5 fruit fly cellular contexts compared by ENCODE assay signal in the genomic region with DNA sequence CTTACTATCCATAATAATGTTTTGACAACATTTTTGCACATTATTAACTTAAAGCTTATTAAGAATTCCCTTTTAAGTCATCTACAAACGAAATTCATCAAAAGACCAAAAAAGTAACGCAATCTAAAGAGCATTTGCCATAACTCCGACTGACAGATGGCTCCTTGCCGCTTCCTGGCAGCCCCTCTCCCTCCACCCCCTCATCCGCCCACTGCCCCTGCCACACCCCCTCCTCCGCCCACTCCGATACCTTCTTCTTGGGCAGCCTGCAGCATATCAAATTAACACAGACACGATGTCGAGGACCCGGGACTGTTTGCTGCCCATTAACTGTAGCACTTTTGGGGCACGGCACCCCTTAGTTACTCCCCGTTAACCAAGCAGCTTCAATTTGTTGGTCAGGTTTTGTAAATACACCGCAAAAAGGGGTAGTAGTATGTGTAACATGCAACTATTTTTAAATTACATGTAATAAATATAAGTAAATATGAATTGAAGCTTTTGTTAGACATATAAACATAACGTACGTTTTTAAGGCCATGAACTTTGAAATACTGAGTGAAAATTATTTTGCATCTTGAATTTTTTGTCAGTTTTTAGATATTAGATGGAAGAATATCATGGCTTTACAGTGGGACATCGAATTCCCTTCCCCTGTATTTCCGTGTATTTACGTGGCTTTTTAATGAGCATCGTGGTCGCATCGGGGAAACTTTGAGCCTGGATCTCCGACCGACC.
TF ChIP-seq lines count a peak whose summit lies in the region.

No protein-coding gene starts in this region.

- no peak for TF ChIP-seq CTCF in whole organism, embryonic (GFP tag; optimal IDR thresholded peaks at IDR 0.05; lab: Kevin White, UChicago)

TF ChIP-seq in whole organism, 6 proteins besides CTCF, POLR2A, EP300 and RAD21:
- TF ChIP-seq psq (optimal IDR thresholded peaks at IDR 0.05; lab: Kevin White, UChicago) (no peak), EcR (GFP tag; optimal IDR thresholded peaks at IDR 0.05; lab: Kevin White, UChicago) (no peak), Dll (optimal IDR thresholded peaks at IDR 0.05; lab: Kevin White, UChicago) (peak; percentile 43), CG8478 (optimal IDR thresholded peaks at IDR 0.05; lab: Kevin White, UChicago) (no peak)

TF ChIP-seq in whole organism, embryonic, 481 proteins besides CTCF, POLR2A, EP300 and RAD21 (continues in another document):
- TF ChIP-seq CG17385 (GFP tag; optimal IDR thresholded peaks at IDR 0.05; lab: Kevin White, UChicago) (no peak), cad (GFP tag; optimal IDR thresholded peaks at IDR 0.05; lab: Kevin White, UChicago) (no peak), CG1602 (GFP tag; optimal IDR thresholded peaks at IDR 0.05; lab: Kevin White, UChicago) (no peak), CG13624 (GFP tag; optimal IDR thresholded peaks at IDR 0.05; lab: Kevin White, UChicago) (no peak), CG18011 (GFP tag; optimal IDR thresholded peaks at IDR 0.05; lab: Kevin White, UChicago) (no peak), CG10147 (GFP tag; optimal IDR thresholded peaks at IDR 0.05; lab: Kevin White, UChicago) (no peak), CG1832 (GFP tag; optimal IDR thresholded peaks at IDR 0.05; lab: Kevin White, UChicago) (no peak), CG16779 (GFP tag; IDR thresholded peaks at IDR 0.05; lab: Robert Waterston, UW) (no peak), HLH4C (GFP tag; IDR thresholded peaks at IDR 0.05; lab: Robert Waterston, UW; ENCODE audit: partially characterized antibody) (no peak), crol (GFP tag; IDR thresholded peaks at IDR 0.05; lab: Robert Waterston, UW) (peak; percentile 79), CHES-1-like (GFP tag; optimal IDR thresholded peaks at IDR 0.05; lab: Kevin White, UChicago) (no peak), CG1647 (GFP tag; optimal IDR thresholded peaks at IDR 0.05; lab: Kevin White, UChicago) (no peak), gem (tag; optimal IDR thresholded peaks at IDR 0.05; lab: Kevin White, UChicago) (peak; percentile 53), CG1529 (GFP tag; optimal IDR thresholded peaks at IDR 0.05; lab: Kevin White, UChicago) (no peak), kni (GFP tag; optimal IDR thresholded peaks at IDR 0.05; lab: Kevin White, UChicago) (no peak), NC2α (GFP tag; optimal IDR thresholded peaks at IDR 0.05; lab: Kevin White, UChicago) (no peak), Atf6 (GFP tag; IDR thresholded peaks at IDR 0.05; lab: Robert Waterston, UW) (no peak), crc (GFP tag; optimal IDR thresholded peaks at IDR 0.05; lab: Kevin White, UChicago) (no peak), CG2116 (GFP tag; optimal IDR thresholded peaks at IDR 0.05; lab: Kevin White, UChicago) (no peak), lola (GFP tag; optimal IDR thresholded peaks at IDR 0.05; lab: Kevin White, UChicago) (peak in 1 of 3 experiments; percentile 15)

TF ChIP-seq in whole organism, prepupa, 60 proteins besides CTCF, POLR2A, EP300 and RAD21 (continues in another document):
- TF ChIP-seq CG10669 (GFP tag; optimal IDR thresholded peaks at IDR 0.05; lab: Kevin White, UChicago) = peak; percentile 49
- TF ChIP-seq salr (GFP tag; optimal IDR thresholded peaks at IDR 0.05; lab: Kevin White, UChicago) = no peak
- peak; percentile 41 for TF ChIP-seq CG10631 (GFP tag; optimal IDR thresholded peaks at IDR 0.05; lab: Kevin White, UChicago)
- TF ChIP-seq lz (GFP tag; optimal IDR thresholded peaks at IDR 0.05; lab: Kevin White, UChicago) = peak; percentile 42
- TF ChIP-seq spab (GFP tag; optimal IDR thresholded peaks at IDR 0.05; lab: Kevin White, UChicago) = peak; percentile 26
- TF ChIP-seq vri (GFP tag; optimal IDR thresholded peaks at IDR 0.05; lab: Kevin White, UChicago) = peak; percentile 4
- TF ChIP-seq net (GFP tag; optimal IDR thresholded peaks at IDR 0.05; lab: Kevin White, UChicago) = peak; percentile 6
- TF ChIP-seq CG15336 (GFP tag; IDR thresholded peaks at IDR 0.05; lab: Robert Waterston, UW) = no peak
- TF ChIP-seq Smox (GFP tag; optimal IDR thresholded peaks at IDR 0.05; lab: Kevin White, UChicago) = peak; percentile 42
- peak; percentile 37 for TF ChIP-seq Sox102F (GFP tag; optimal IDR thresholded peaks at IDR 0.05; lab: Kevin White, UChicago)
- peak; percentile 73 for TF ChIP-seq esn (GFP tag; optimal IDR thresholded peaks at IDR 0.05; lab: Kevin White, UChicago)
- peak; percentile 27; the same call in 1 of the 3 replicates for TF ChIP-seq CG8119 (GFP tag; IDR thresholded peaks at IDR 0.05; lab: Robert Waterston, UW)
- peak; percentile 27 for TF ChIP-seq fd59A (GFP tag; optimal IDR thresholded peaks at IDR 0.05; lab: Kevin White, UChicago)
- no peak for TF ChIP-seq CG9139 (GFP tag; optimal IDR thresholded peaks at IDR 0.05; lab: Kevin White, UChicago)
- TF ChIP-seq CG31627 (GFP tag; optimal IDR thresholded peaks at IDR 0.05; lab: Kevin White, UChicago) = peak; percentile 5
- TF ChIP-seq CG32006 (GFP tag; optimal IDR thresholded peaks at IDR 0.05; lab: Kevin White, UChicago) = no peak
- peak; percentile 58 for TF ChIP-seq svp (GFP tag; lab: Kevin White, UChicago)
- peak in 1 of 2 experiments; percentile 35 for TF ChIP-seq ss (GFP tag; optimal IDR thresholded peaks at IDR 0.05; lab: Kevin White, UChicago)
- TF ChIP-seq Met (GFP tag; optimal IDR thresholded peaks at IDR 0.05; lab: Kevin White, UChicago) = peak; percentile 67
- TF ChIP-seq Eip93F (GFP tag; optimal IDR thresholded peaks at IDR 0.05; lab: Kevin White, UChicago) = no peak

TF ChIP-seq in whole organism, pupa, 21 proteins besides CTCF, POLR2A, EP300 and RAD21:
- TF ChIP-seq CG34367 (tag; optimal IDR thresholded peaks at IDR 0.05; lab: Kevin White, UChicago) = peak; percentile 15
- TF ChIP-seq CG15710 (tag; optimal IDR thresholded peaks at IDR 0.05; lab: Kevin White, UChicago) = peak; percentile 25
- TF ChIP-seq CG32121 (GFP tag; IDR thresholded peaks at IDR 0.05; lab: Robert Waterston, UW) = no peak
- no peak for TF ChIP-seq CG12605 (GFP tag; IDR thresholded peaks at IDR 0.05; lab: Robert Waterston, UW)
- peak; percentile 13 for TF ChIP-seq D1 (tag; optimal IDR thresholded peaks at IDR 0.05; lab: Kevin White, UChicago)
- TF ChIP-seq Pif1A (GFP tag; optimal IDR thresholded peaks at IDR 0.05; lab: Kevin White, UChicago) = peak; percentile 0
- TF ChIP-seq rn (GFP tag; IDR thresholded peaks at IDR 0.05; lab: Robert Waterston, UW) = no peak
- no peak for TF ChIP-seq CG13204 (GFP tag; optimal IDR thresholded peaks at IDR 0.05; lab: Kevin White, UChicago)
- TF ChIP-seq Ets98B (GFP tag; IDR thresholded peaks at IDR 0.05; lab: Robert Waterston, UW) = no peak
- no peak for TF ChIP-seq Pif1B (GFP tag; optimal IDR thresholded peaks at IDR 0.05; lab: Kevin White, UChicago)
- TF ChIP-seq CG8301 (tag; optimal IDR thresholded peaks at IDR 0.05; lab: Kevin White, UChicago) = peak; percentile 17
- no peak for TF ChIP-seq CG10348 (GFP tag; IDR thresholded peaks at IDR 0.05; lab: Robert Waterston, UW)
- TF ChIP-seq fd96Ca (GFP tag; IDR thresholded peaks at IDR 0.05; lab: Robert Waterston, UW) = no peak
- TF ChIP-seq CG4496 (GFP tag; IDR thresholded peaks at IDR 0.05; lab: Robert Waterston, UW) = no peak
- peak; percentile 52 for TF ChIP-seq CG17806 (tag; optimal IDR thresholded peaks at IDR 0.05; lab: Kevin White, UChicago)
- peak; percentile 44 for TF ChIP-seq Snoo (tag; optimal IDR thresholded peaks at IDR 0.05; lab: Kevin White, UChicago)
- TF ChIP-seq CG14655 (GFP tag; optimal IDR thresholded peaks at IDR 0.05; lab: Kevin White, UChicago) = peak; percentile 35
- no peak for TF ChIP-seq gl (tag; optimal IDR thresholded peaks at IDR 0.05; lab: Kevin White, UChicago)
- TF ChIP-seq EcR (GFP tag; optimal IDR thresholded peaks at IDR 0.05; lab: Kevin White, UChicago) = no peak
- TF ChIP-seq CG9948 (tag; optimal IDR thresholded peaks at IDR 0.05; lab: Kevin White, UChicago) = peak; percentile 49
- TF ChIP-seq CG8159 (tag; optimal IDR thresholded peaks at IDR 0.05; lab: Kevin White, UChicago) = peak; percentile 66

TF ChIP-seq in whole organism, wandering third instar larva, 38 proteins besides CTCF, POLR2A, EP300 and RAD21:
- peak; percentile 24 for TF ChIP-seq dmrt93B (GFP tag; optimal IDR thresholded peaks at IDR 0.05; lab: Kevin White, UChicago)
- TF ChIP-seq usp (GFP tag; optimal IDR thresholded peaks at IDR 0.05; lab: Kevin White, UChicago) = no peak
- TF ChIP-seq fru (GFP tag; optimal IDR thresholded peaks at IDR 0.05; lab: Kevin White, UChicago) = peak; percentile 70
- TF ChIP-seq Dfd (GFP tag; optimal IDR thresholded peaks at IDR 0.05; lab: Kevin White, UChicago) = peak; percentile 68
- TF ChIP-seq Abd-B (GFP tag; optimal IDR thresholded peaks at IDR 0.05; lab: Kevin White, UChicago) = no peak
- peak; percentile 35 for TF ChIP-seq CG9705 (GFP tag; optimal IDR thresholded peaks at IDR 0.05; lab: Kevin White, UChicago)
- no peak for TF ChIP-seq dsf (GFP tag; optimal IDR thresholded peaks at IDR 0.05; lab: Kevin White, UChicago; ENCODE audit: borderline replicate concordance)
- TF ChIP-seq woc (GFP tag; optimal IDR thresholded peaks at IDR 0.05; lab: Kevin White, UChicago) = peak; percentile 28
- TF ChIP-seq brk (GFP tag; optimal IDR thresholded peaks at IDR 0.05; lab: Kevin White, UChicago) = peak; percentile 10
- TF ChIP-seq HLH106 (tag; optimal IDR thresholded peaks at IDR 0.05; lab: Kevin White, UChicago) = peak; percentile 62
- TF ChIP-seq h (GFP tag; optimal IDR thresholded peaks at IDR 0.05; lab: Kevin White, UChicago) = peak; percentile 57
- TF ChIP-seq ey (GFP tag; optimal IDR thresholded peaks at IDR 0.05; lab: Kevin White, UChicago) = peak; percentile 44
- TF ChIP-seq Dif (GFP tag; optimal IDR thresholded peaks at IDR 0.05; lab: Kevin White, UChicago; ENCODE audit: partially characterized antibody) = no peak
- TF ChIP-seq sage (GFP tag; optimal IDR thresholded peaks at IDR 0.05; lab: Kevin White, UChicago) = no peak
- peak; percentile 70 for TF ChIP-seq Sp1 (GFP tag; optimal IDR thresholded peaks at IDR 0.05; lab: Kevin White, UChicago)
- TF ChIP-seq br (GFP tag; optimal IDR thresholded peaks at IDR 0.05; lab: Kevin White, UChicago) = peak; percentile 25
- no peak for TF ChIP-seq lola (GFP tag; optimal IDR thresholded peaks at IDR 0.05; lab: Kevin White, UChicago)
- peak in 1 of 2 experiments; percentile 54 for TF ChIP-seq foxo (GFP tag; optimal IDR thresholded peaks at IDR 0.05; lab: Kevin White, UChicago)
- TF ChIP-seq psq (GFP tag; optimal IDR thresholded peaks at IDR 0.05; lab: Kevin White, UChicago) = peak; percentile 53
- peak; percentile 27 for TF ChIP-seq rgr (GFP tag; optimal IDR thresholded peaks at IDR 0.05; lab: Kevin White, UChicago)
- no peak for TF ChIP-seq Hnf4 (GFP tag; optimal IDR thresholded peaks at IDR 0.05; lab: Kevin White, UChicago)
- peak; percentile 53 for TF ChIP-seq OdsH (GFP tag; optimal IDR thresholded peaks at IDR 0.05; lab: Kevin White, UChicago)
